Fruit fly (Drosophila melanogaster): ENCODE data around the gene CG17271.

CG17271 gene

DNA sequence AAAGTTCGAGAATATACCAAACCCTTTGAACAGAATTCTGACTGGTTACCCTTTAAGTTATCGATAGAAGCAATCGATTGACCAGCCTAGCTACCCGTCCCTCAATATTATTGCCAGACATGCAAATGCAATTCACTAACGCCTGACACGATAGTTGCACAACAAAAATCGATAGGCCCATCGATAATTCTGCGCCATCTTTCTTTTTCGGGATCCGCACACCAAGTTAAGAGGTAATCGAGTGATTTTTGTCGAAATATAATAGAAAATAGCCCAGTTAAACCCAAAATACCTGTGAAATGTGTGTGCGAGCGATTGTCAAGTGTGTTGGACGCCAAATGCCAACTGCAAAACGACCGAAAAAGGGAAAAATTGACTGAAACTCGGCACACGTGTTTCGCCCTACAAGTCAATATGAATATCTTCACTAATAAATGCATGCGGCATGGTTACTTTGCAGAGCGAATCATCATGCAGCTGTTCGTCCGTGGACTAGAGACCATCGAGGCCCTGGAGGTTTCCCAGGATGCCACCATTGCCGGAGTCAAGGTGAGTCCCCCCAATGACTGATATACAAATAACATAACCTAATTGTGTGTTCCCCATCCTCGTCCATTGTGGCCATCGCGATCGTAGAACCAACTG lies 28.9 kb upstream of the CG17271 start, which contains the start of gene RpS30 (continued):
- TF ChIP-seq YL-1 (GFP tag; optimal IDR thresholded peaks at IDR 0.05) (peak; percentile 97), NC2α (GFP tag; optimal IDR thresholded peaks at IDR 0.05) (no peak), CG1603 (tag; optimal IDR thresholded peaks at IDR 0.05) (peak; percentile 91), tx (GFP tag; optimal IDR thresholded peaks at IDR 0.05) (no peak), gsb-n (tag; optimal IDR thresholded peaks at IDR 0.05) (peak; percentile 21), CG15479 (GFP tag; optimal IDR thresholded peaks at IDR 0.05) (peak; percentile 89), CG18262 (tag; optimal IDR thresholded peaks at IDR 0.05) (peak; percentile 40), CG17912 (GFP tag; optimal IDR thresholded peaks at IDR 0.05) (no peak), p53 (GFP tag; optimal IDR thresholded peaks at IDR 0.05) (peak; percentile 52), CG9727 (GFP tag; optimal IDR thresholded peaks at IDR 0.05) (peak; percentile 51), lbe (GFP tag; optimal IDR thresholded peaks at IDR 0.05) (peak; percentile 45), CG10543 (GFP tag; optimal IDR thresholded peaks at IDR 0.05) (no peak), ap (GFP tag; IDR thresholded peaks at IDR 0.05) (no peak), CG8089 (GFP tag; optimal IDR thresholded peaks at IDR 0.05) (peak; percentile 22), nau (GFP tag; optimal IDR thresholded peaks at IDR 0.05) (peak; percentile 2), CG10565 (GFP tag; optimal IDR thresholded peaks at IDR 0.05) (no peak), bowl (GFP tag; IDR thresholded peaks at IDR 0.05) (no peak), pros (GFP tag; optimal IDR thresholded peaks at IDR 0.05) (no peak), pb (GFP tag; optimal IDR thresholded peaks at IDR 0.05) (peak; percentile 16), gcm (GFP tag; optimal IDR thresholded peaks at IDR 0.05) (no peak), CG16779 (GFP tag; IDR thresholded peaks at IDR 0.05) (0 out of 2 replicates have a peak, but pooled peaks have one; percentile 10), ems (GFP tag; optimal IDR thresholded peaks at IDR 0.05) (peak; percentile 25), CG12071 (GFP tag; optimal IDR thresholded peaks at IDR 0.05) (no peak), CG6689 (GFP tag; IDR thresholded peaks at IDR 0.05) (no peak), CG2712 (tag; optimal IDR thresholded peaks at IDR 0.05) (peak; percentile 71), CoRest (tag; optimal IDR thresholded peaks at IDR 0.05) (peak; percentile 68), CG14667 (GFP tag; IDR thresholded peaks at IDR 0.05) (no peak), aop (GFP tag; IDR thresholded peaks at IDR 0.05) (no peak), ash1 (GFP tag; optimal IDR thresholded peaks at IDR 0.05) (no peak), CG1832 (GFP tag; optimal IDR thresholded peaks at IDR 0.05) (no peak), CG12391 (tag; optimal IDR thresholded peaks at IDR 0.05) (peak; percentile 56), trh (GFP tag; optimal IDR thresholded peaks at IDR 0.05) (no peak), cg (GFP tag; optimal IDR thresholded peaks at IDR 0.05) (no peak), Nf-YA (GFP tag; IDR thresholded peaks at IDR 0.05) (no peak), schlank (tag; optimal IDR thresholded peaks at IDR 0.05) (no peak), crc (GFP tag; optimal IDR thresholded peaks at IDR 0.05) (peak; percentile 2), Aef1 (GFP tag; IDR thresholded peaks at IDR 0.05) (no peak), CG10366 (GFP tag; IDR thresholded peaks at IDR 0.05) (peak; percentile 26; the same call in 1 of the 2 replicates), MESR4 (GFP tag; optimal IDR thresholded peaks at IDR 0.05) (peak; percentile 96), bsh (GFP tag; optimal IDR thresholded peaks at IDR 0.05) (peak in 1 of 2 experiments; percentile 36), ham (GFP tag; IDR thresholded peaks at IDR 0.05) (no peak), slp2 (GFP tag; optimal IDR thresholded peaks at IDR 0.05) (peak; percentile 15), CG7987 (GFP tag; optimal IDR thresholded peaks at IDR 0.05) (peak; percentile 64), Usf (GFP tag; optimal IDR thresholded peaks at IDR 0.05) (no peak), C15 (GFP tag; IDR thresholded peaks at IDR 0.05) (no peak), en (GFP tag; optimal IDR thresholded peaks at IDR 0.05) (no peak), Xrp1 (GFP tag; IDR thresholded peaks at IDR 0.05) (no peak), CG34376 (GFP tag; optimal IDR thresholded peaks at IDR 0.05) (peak; percentile 44), Jarid2 (GFP tag; optimal IDR thresholded peaks at IDR 0.05) (peak; percentile 35)
